Worm (Caenorhabditis elegans): ENCODE measurements around the gene F13E9.9.
A peak's percentile ranks its signal among the peaks of the same experiment; 100 is the strongest.

- TF ChIP-seq dao-5 (tag; optimal IDR thresholded peaks at IDR 0.05) = no peak
- peak; percentile 81 for TF ChIP-seq W03F9.2 (tag; optimal IDR thresholded peaks at IDR 0.05)
- TF ChIP-seq him-1 (tag; optimal IDR thresholded peaks at IDR 0.05) = peak; percentile 70
These were observed 36.3 kb upstream of the F13E9.9 start for ce11 chrIV:10935336-10935735.

All from whole organism, L4/young adult.